Fruit fly (Drosophila melanogaster) Kc167 (cell line): ENCODE results near the gene DNAlig3.

Source experiments
- h ChIP-seq: fragments of >200 bp; optimal IDR thresholded peaks from 3 replicates; lab custom pipeline; 2018; ENCODE audit warnings: missing external identifiers
- insv ChIP-seq: fragments of >200 bp; optimal IDR thresholded peaks from 3 replicates; lab custom pipeline; 2018; ENCODE audit warnings: missing external identifiers
- ttk ChIP-seq: sonication (Bioruptor generic); optimal IDR thresholded peaks from 2 replicates; lab custom pipeline; 2017; ENCODE audit warnings: missing external identifiers

DNA sequence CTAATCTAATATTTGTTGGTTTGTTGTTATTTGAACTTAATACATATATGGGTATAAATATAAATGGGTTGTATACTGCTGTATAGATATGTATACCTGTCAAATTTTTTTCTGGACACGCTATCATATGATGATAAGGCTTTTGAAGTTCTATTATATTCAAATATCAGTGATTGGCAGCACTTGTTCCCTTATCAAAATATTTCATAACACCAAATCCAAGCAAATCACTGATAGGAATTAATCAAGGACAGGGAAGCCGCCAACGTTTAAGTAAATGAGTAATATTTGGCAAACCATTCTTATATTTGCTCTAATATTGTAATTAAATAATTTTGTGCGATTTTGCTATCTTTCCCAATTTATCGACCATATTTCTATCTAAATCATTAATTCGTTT lies 22.4 kb downstream of the DNAlig3 start:
- no peak for TF ChIP-seq h
- no peak for TF ChIP-seq insv
- no peak for TF ChIP-seq ttk (lab: Kevin White, UChicago)
